Worm (Caenorhabditis elegans) whole organism, late embryonic: ENCODE measurements around the gene nhr-72.

ENCODE experiments used
- C08G9.2 ChIP-seq: sonication (generic microtip); optimal IDR thresholded peaks from 2 replicates; lab custom pipeline; 2016; ENCODE audit warnings: mild to moderate bottlenecking, missing genetic modification characterization, moderate library complexity, missing compliant biosample characterization
- C38D4.7 ChIP-seq: fragments of 200-800 bp; sonication (Bioruptor generic); optimal IDR thresholded peaks from 2 replicates; lab custom pipeline; 2018; ENCODE audit warnings: mild to moderate bottlenecking, missing genetic modification characterization, moderate library complexity, missing compliant biosample characterization
- F13H6.1 ChIP-seq: sonication (generic microtip); optimal IDR thresholded peaks from 2 replicates; lab custom pipeline; 2016; ENCODE audit warnings: missing genetic modification characterization, missing compliant biosample characterization
- K02D7.2 ChIP-seq: sonication (generic microtip); optimal IDR thresholded peaks from 2 replicates; lab custom pipeline; 2017; ENCODE audit warnings: mild to moderate bottlenecking, missing genetic modification characterization, missing compliant biosample characterization
- T23F11.4 ChIP-seq: fragments of 200-800 bp; sonication (Bioruptor generic); optimal IDR thresholded peaks from 2 replicates; lab custom pipeline; 2018; ENCODE audit warnings: mild to moderate bottlenecking, missing genetic modification characterization, missing compliant biosample characterization
- ama-1 ChIP-seq: fragments of 150-350 bp; optimal IDR thresholded peaks from 2 replicates; lab custom pipeline; 2014
- ceh-14 ChIP-seq: sonication (generic microtip); optimal IDR thresholded peaks from 2 replicates; lab custom pipeline; 2016; ENCODE audit warnings: missing genotype, missing genetic modification characterization, missing compliant biosample characterization
- ceh-19 ChIP-seq: fragments of 200-800 bp; sonication (Bioruptor generic); optimal IDR thresholded peaks from 2 replicates; lab custom pipeline; 2018; ENCODE audit warnings: mild to moderate bottlenecking, missing genetic modification characterization, missing compliant biosample characterization
- ceh-24 ChIP-seq: sonication (generic microtip); optimal IDR thresholded peaks from 2 replicates; lab custom pipeline; 2016; ENCODE audit warnings: mild to moderate bottlenecking, missing genetic modification characterization, missing compliant biosample characterization
- ceh-30 ChIP-seq: fragments of 150-350 bp; optimal IDR thresholded peaks from 2 replicates; lab custom pipeline; 2014; ENCODE audit warnings: missing biosample characterization, missing genetic modification characterization
- ceh-45 ChIP-seq: fragments of 200-800 bp; sonication (Bioruptor generic); IDR thresholded peaks from 2 replicates; pipeline ENCODE4 v1.3.6; 2022; ENCODE audit warnings: missing genetic modification reagents, missing genetic modification characterization, missing compliant biosample characterization
- ceh-48 ChIP-seq: sonication (generic microtip); optimal IDR thresholded peaks from 2 replicates; lab custom pipeline; 2016; ENCODE audit warnings: missing genetic modification characterization, inconsistent platforms, missing compliant biosample characterization
- ceh-6 ChIP-seq: fragments of 200-800 bp; sonication (Bioruptor generic); optimal IDR thresholded peaks from 2 replicates; lab custom pipeline; 2018; ENCODE audit warnings: mild to moderate bottlenecking, missing genetic modification characterization, missing compliant biosample characterization
- ceh-9 ChIP-seq: sonication (generic microtip); optimal IDR thresholded peaks from 2 replicates; lab custom pipeline; 2016; ENCODE audit warnings: mild to moderate bottlenecking, missing genetic modification characterization, inconsistent platforms, missing compliant biosample characterization
- che-1 ChIP-seq: sonication (generic microtip); optimal IDR thresholded peaks from 2 replicates; lab custom pipeline; 2016; ENCODE audit warnings: mild to moderate bottlenecking, missing genetic modification characterization, missing compliant biosample characterization
- dve-1 ChIP-seq: sonication (generic microtip); optimal IDR thresholded peaks from 2 replicates; lab custom pipeline; 2017; ENCODE audit warnings: antibody characterized with exemption, mild to moderate bottlenecking, missing genetic modification characterization, missing compliant biosample characterization
- elt-2 ChIP-seq: sonication (generic microtip); optimal IDR thresholded peaks from 2 replicates; lab custom pipeline; 2016; ENCODE audit warnings: missing genetic modification reagents, missing genetic modification characterization, missing compliant biosample characterization
- elt-4 ChIP-seq: sonication (generic microtip); optimal IDR thresholded peaks from 2 replicates; lab custom pipeline; 2016; ENCODE audit warnings: missing genetic modification characterization, missing compliant biosample characterization
- ets-4 ChIP-seq: sonication (generic microtip); optimal IDR thresholded peaks from 2 replicates; lab custom pipeline; 2016; ENCODE audit warnings: missing genetic modification characterization, missing compliant biosample characterization
- eyg-1 ChIP-seq: sonication (generic microtip); optimal IDR thresholded peaks from 2 replicates; lab custom pipeline; 2016; ENCODE audit warnings: missing genotype, missing genetic modification characterization, missing compliant biosample characterization
- fax-1 ChIP-seq: sonication (generic microtip); optimal IDR thresholded peaks from 2 replicates; lab custom pipeline; 2016; ENCODE audit warnings: missing genotype, missing genetic modification characterization, missing compliant biosample characterization
- fkh-6 ChIP-seq: sonication (generic microtip); optimal IDR thresholded peaks from 2 replicates; lab custom pipeline; 2016; ENCODE audit warnings: missing genetic modification characterization, missing compliant biosample characterization
- hlh-8 ChIP-seq: sonication (generic microtip); optimal IDR thresholded peaks from 2 replicates; lab custom pipeline; 2016; ENCODE audit warnings: missing genotype, missing genetic modification characterization, missing compliant biosample characterization
- lim-6 ChIP-seq: sonication (generic microtip); optimal IDR thresholded peaks from 2 replicates; lab custom pipeline; 2016; ENCODE audit warnings: missing genetic modification characterization, missing compliant biosample characterization
- madf-2 ChIP-seq: sonication (generic microtip); optimal IDR thresholded peaks from 2 replicates; lab custom pipeline; 2017; ENCODE audit warnings: missing genetic modification characterization, missing compliant biosample characterization
- mec-3 ChIP-seq: sonication (generic microtip); optimal IDR thresholded peaks from 2 replicates; lab custom pipeline; 2016; ENCODE audit warnings: borderline replicate concordance, missing genetic modification characterization, missing compliant biosample characterization
- nfya-1 ChIP-seq: sonication (generic microtip); optimal IDR thresholded peaks from 2 replicates; lab custom pipeline; 2017; ENCODE audit warnings: missing genetic modification characterization, mild to moderate bottlenecking, missing compliant biosample characterization, antibody characterized with exemption, moderate library complexity
- nhr-11 ChIP-seq: fragments of 150-350 bp; optimal IDR thresholded peaks from 2 replicates; lab custom pipeline; 2014; ENCODE audit warnings: missing biosample characterization, missing genetic modification characterization
- pag-3 ChIP-seq: sonication (generic microtip); optimal IDR thresholded peaks from 2 replicates; lab custom pipeline; 2016; ENCODE audit warnings: missing compliant biosample characterization, missing genetic modification characterization, borderline replicate concordance
- pax-1 ChIP-seq: fragments of 150-350 bp; optimal IDR thresholded peaks from 2 replicates; lab custom pipeline; 2014; ENCODE audit warnings: missing biosample characterization, missing genetic modification characterization
- pha-4 ChIP-seq: fragments of 150-350 bp; optimal IDR thresholded peaks from 2 replicates; lab custom pipeline; 2018; ENCODE audit warnings: missing biosample characterization, missing genetic modification reagents, missing genetic modification characterization
- pros-1 ChIP-seq: fragments of 150-350 bp; optimal IDR thresholded peaks from 2 replicates; lab custom pipeline; 2014; ENCODE audit warnings: missing biosample characterization, missing genetic modification reagents, missing genetic modification characterization
- ref-2 ChIP-seq: sonication (generic microtip); optimal IDR thresholded peaks from 2 replicates; lab custom pipeline; 2016; ENCODE audit warnings: missing genetic modification characterization, missing compliant biosample characterization
- sox-2 ChIP-seq: fragments of 200-800 bp; sonication (Bioruptor generic); IDR thresholded peaks from 2 replicates; pipeline ENCODE4 v1.3.6; 2022; ENCODE audit warnings: missing genetic modification reagents, missing genetic modification characterization, missing compliant biosample characterization
- sox-4 ChIP-seq: sonication (generic microtip); optimal IDR thresholded peaks from 2 replicates; lab custom pipeline; 2017; ENCODE audit warnings: mild to moderate bottlenecking, missing genetic modification characterization, inconsistent platforms, missing compliant biosample characterization
- syd-9 ChIP-seq: sonication (generic microtip); optimal IDR thresholded peaks from 2 replicates; lab custom pipeline; 2016; ENCODE audit warnings: mild to moderate bottlenecking, missing genetic modification characterization, moderate library complexity, missing compliant biosample characterization
- tbx-2 ChIP-seq: sonication (generic microtip); optimal IDR thresholded peaks from 2 replicates; lab custom pipeline; 2016; ENCODE audit warnings: missing genetic modification characterization, missing compliant biosample characterization
- tbx-7 ChIP-seq: sonication (generic microtip); optimal IDR thresholded peaks from 2 replicates; lab custom pipeline; 2016; ENCODE audit warnings: missing genotype, missing genetic modification characterization, missing compliant biosample characterization
- ttx-3 ChIP-seq: sonication (generic microtip); optimal IDR thresholded peaks from 2 replicates; lab custom pipeline; 2016; ENCODE audit warnings: missing genetic modification reagents, missing genetic modification characterization, missing compliant biosample characterization
- unc-42 ChIP-seq: sonication (generic microtip); optimal IDR thresholded peaks from 2 replicates; lab custom pipeline; 2016; ENCODE audit warnings: missing genotype, missing genetic modification characterization, missing compliant biosample characterization
- unc-86 ChIP-seq: sonication (generic microtip); optimal IDR thresholded peaks from 2 replicates; lab custom pipeline; 2016; ENCODE audit warnings: missing genetic modification characterization, missing compliant biosample characterization

nhr-72 gene

DNA sequence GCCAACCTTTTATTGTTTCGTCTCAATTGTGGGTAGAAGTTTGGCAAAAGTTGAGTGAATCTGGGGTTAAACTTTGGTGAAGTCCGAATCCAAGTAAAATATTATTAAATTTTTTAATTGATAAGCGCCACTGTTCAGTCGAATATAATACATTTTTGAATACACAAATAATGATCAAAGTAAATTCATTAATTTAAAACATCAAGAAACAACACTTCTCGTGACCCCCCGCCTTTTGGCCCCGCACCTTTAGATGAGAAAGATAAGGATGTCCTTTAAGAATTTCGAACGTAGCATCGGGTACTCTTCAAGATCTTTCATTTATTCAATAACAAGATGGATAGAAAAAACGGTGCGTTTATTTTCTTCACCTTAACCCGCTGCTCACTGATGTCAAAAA, 2.1 kb upstream of the nhr-72 start, which contains the start of gene nhr-257:
Gene nhr-257 (plus strand): TSS at position 301 of the 400 bp plus-strand sequence.
- no peak for TF ChIP-seq syd-9
- no peak for TF ChIP-seq ceh-24 (tag; lab: Kevin White, UChicago)
- TF ChIP-seq pha-4 (tag; lab: Kevin White, UChicago): no peak
- TF ChIP-seq pros-1: no peak
- TF ChIP-seq ets-4 (tag; lab: Kevin White, UChicago): no peak
- TF ChIP-seq K02D7.2 (tag; lab: Kevin White, UChicago): no peak

DNA sequence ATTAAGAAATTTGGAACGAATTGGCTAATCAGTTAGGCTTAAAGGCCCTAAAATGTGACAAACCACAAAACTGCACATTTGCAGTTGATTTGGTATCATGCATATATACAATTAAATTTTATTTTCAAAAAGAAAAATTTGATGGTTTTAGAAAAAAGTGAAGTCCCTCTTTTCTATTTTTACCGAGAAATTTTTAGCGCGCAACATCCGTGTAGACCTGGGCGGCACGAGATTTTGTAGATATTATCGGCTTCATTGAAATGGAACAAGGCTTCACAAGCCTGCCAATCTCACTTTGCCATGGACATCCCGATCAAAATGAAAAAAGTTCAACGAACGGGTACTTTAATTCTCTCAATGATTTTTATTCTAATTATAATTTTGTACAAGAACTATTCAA, 4.5 kb downstream of the nhr-72 start, which contains the start of gene C17A2.2:
Gene C17A2.2 (plus strand): TSS at position 301 of the 400 bp plus-strand sequence.
- TF ChIP-seq madf-2 (tag; lab: Kevin White, UChicago) (no peak), ceh-45 (no peak), tbx-2 (tag; lab: Kevin White, UChicago) (no peak), ets-4 (tag; lab: Kevin White, UChicago) (no peak), F13H6.1 (tag; lab: Kevin White, UChicago) (no peak)

DNA sequence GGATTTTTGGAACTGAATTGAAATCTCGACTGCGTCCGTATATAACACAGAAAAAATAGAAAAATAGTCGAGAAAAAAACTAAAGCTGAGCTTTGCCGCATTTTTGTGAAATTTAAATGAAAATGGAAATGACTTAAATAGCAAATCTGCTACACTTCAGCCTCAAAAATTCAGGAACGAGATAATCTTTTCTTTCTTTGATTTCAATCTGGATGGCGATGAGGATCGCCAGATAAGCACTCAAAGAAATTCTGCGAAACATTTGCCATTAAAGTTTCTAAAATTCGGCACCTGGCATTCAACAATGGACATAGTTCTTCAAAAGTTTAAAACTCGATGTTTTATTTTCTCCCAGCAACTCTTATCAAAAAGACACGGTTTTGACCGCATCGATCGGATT, 7.2 kb downstream of the nhr-72 start, which contains the start of the genes C17A2.7 and C17A2.3:
Gene C17A2.7 (minus strand): TSS at position 101 of the 400 bp plus-strand sequence.
Gene C17A2.3 (plus strand): TSS at position 305 of the 400 bp plus-strand sequence.
- no peak for TF ChIP-seq hlh-8 (tag; lab: Kevin White, UChicago)
- no peak for TF ChIP-seq lim-6
- no peak for TF ChIP-seq nhr-11 (tag; lab: Kevin White, UChicago)
- TF ChIP-seq C08G9.2 (tag; lab: Kevin White, UChicago): no peak
- no peak for TF ChIP-seq unc-42
- no peak for TF ChIP-seq eyg-1 (tag; lab: Kevin White, UChicago)
- no peak for TF ChIP-seq ceh-6
- no peak for TF ChIP-seq C38D4.7 (GFP tag; lab: Kevin White, UChicago)
- no peak for TF ChIP-seq ref-2
- no peak for TF ChIP-seq ceh-9
- TF ChIP-seq nfya-1 (tag; lab: Kevin White, UChicago): no peak
- no peak for TF ChIP-seq fkh-6 (tag; lab: Kevin White, UChicago)
- TF ChIP-seq ceh-45: no peak
- TF ChIP-seq unc-86 (tag; lab: Kevin White, UChicago): no peak
- TF ChIP-seq ceh-30 (tag; lab: Kevin White, UChicago): no peak
- TF ChIP-seq dve-1 (tag; lab: Kevin White, UChicago): no peak

DNA sequence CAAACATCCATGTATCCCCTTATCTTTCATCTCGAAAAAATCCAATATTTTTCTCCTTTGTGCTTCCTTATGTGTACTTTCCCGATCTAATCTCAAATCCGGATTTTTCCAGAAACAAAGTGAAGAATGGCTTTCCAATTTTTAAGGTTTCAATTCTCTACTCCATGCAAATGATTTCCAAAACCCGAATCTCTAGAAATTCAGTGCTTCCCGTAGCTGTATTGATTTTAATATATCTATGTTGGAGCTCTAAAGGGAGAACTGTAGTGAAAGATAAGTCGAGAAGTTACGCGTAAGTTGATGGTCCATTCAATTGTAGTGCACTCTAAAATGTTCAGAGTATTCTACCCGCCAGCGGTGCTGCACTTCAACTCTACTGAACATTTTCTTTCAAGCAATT, 11.0 kb downstream of the nhr-72 start, which contains the start of gene C17A2.4:
Gene C17A2.4 (plus strand): TSS at position 301 of the 400 bp plus-strand sequence.
- no peak for TF ChIP-seq nfya-1 (tag; lab: Kevin White, UChicago)
- no peak for TF ChIP-seq tbx-7 (tag; lab: Kevin White, UChicago)
- TF ChIP-seq ceh-14 (tag; lab: Kevin White, UChicago): no peak
- TF ChIP-seq elt-4 (tag; lab: Kevin White, UChicago): no peak
- TF ChIP-seq syd-9: no peak
- no peak for TF ChIP-seq ttx-3 (tag; lab: Kevin White, UChicago)
- no peak for TF ChIP-seq che-1 (tag; lab: Kevin White, UChicago)
- TF ChIP-seq fax-1 (tag; lab: Kevin White, UChicago): no peak
- no peak for TF ChIP-seq pax-1
- no peak for TF ChIP-seq pros-1
- TF ChIP-seq unc-86 (tag; lab: Kevin White, UChicago): no peak
- no peak for TF ChIP-seq ceh-48 (tag; lab: Kevin White, UChicago)
- no peak for TF ChIP-seq nhr-11 (tag; lab: Kevin White, UChicago)
- no peak for TF ChIP-seq mec-3 (tag; lab: Kevin White, UChicago)
- no peak for TF ChIP-seq sox-2 (GFP tag; lab: Robert Waterston, UW)
- TF ChIP-seq, all 69 proteins: peak for 0

DNA sequence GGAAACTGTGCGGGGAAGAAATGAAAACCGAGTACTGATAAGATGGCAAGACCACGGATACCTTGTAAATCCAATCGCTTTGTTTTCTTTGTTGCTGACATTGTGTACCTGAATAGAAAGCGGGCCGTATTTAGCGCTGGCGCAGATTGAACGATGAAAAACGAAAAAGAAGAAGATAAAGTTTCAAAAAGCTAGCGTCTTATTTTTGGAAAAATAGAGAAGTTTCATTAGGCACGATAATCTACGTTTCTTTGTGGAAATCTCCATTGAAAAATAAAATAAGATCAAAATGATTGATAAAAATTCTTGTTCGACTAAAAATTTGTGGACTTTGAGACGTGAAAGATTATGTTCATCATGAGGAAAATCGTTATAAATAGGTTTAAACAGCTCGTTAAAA, 14.6 kb downstream of the nhr-72 start, which contains the start of gene oac-4:
Gene oac-4 (minus strand): TSS at position 101 of the 400 bp plus-strand sequence.
- TF ChIP-seq elt-4 (tag; lab: Kevin White, UChicago) (no peak), elt-2 (tag; lab: Kevin White, UChicago) (no peak), unc-86 (tag; lab: Kevin White, UChicago) (no peak), K02D7.2 (tag; lab: Kevin White, UChicago) (no peak), ama-1 (no peak), sox-2 (GFP tag; lab: Robert Waterston, UW) (no peak), ceh-19 (no peak), pag-3 (tag; lab: Kevin White, UChicago) (no peak), sox-4 (tag; lab: Kevin White, UChicago) (no peak), T23F11.4 (no peak), syd-9 (no peak)
